Worm (Caenorhabditis elegans): Measurements from ENCODE around the gene E02H9.7.
A peak's percentile ranks its signal among the peaks of the same experiment; 100 is the strongest.

The E02H9.7 gene

DNA sequence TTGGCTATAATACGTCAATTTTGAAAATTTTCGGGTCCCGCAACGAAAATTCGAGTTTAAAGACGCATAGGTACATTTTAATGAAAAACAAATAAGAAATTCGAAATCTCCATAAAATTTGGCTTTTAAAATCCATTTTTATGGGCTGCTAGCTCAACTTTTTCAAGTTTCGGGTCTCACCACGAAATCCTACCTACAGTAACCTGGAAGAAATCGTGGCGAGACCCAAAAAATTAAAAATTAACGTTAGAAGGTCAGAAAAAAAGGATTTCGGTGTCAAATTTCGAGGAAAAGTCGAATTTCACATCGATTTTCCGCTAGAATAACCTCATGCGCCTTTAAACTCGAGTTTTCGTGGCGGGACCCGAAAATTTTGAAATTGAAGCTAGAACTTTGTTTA lies 36.7 kb upstream of the E02H9.7 start:
- TF ChIP-seq dsc-1 (tag; optimal IDR thresholded peaks at IDR 0.05), result no peak
- no peak for TF ChIP-seq fos-1 (tag; optimal IDR thresholded peaks at IDR 0.05)
- no peak for TF ChIP-seq ceh-88 (GFP tag; IDR thresholded peaks at IDR 0.05)
- TF ChIP-seq ceh-63 (GFP tag; optimal IDR thresholded peaks at IDR 0.05), result no peak
- peak; percentile 58 for TF ChIP-seq nhr-85 (tag)
- TF ChIP-seq efl-1 (optimal IDR thresholded peaks at IDR 0.05), result no peak
- no peak for TF ChIP-seq efl-1 (GFP tag; optimal IDR thresholded peaks at IDR 0.05 in 1 of 2)
- TF ChIP-seq sox-4 (tag; optimal IDR thresholded peaks at IDR 0.05), result no peak
- TF ChIP-seq ceh-90 (tag; optimal IDR thresholded peaks at IDR 0.05), result no peak
- TF ChIP-seq C34B4.2 (tag; optimal IDR thresholded peaks at IDR 0.05), result no peak
- no peak for TF ChIP-seq ets-5 (GFP tag; IDR thresholded peaks at IDR 0.05)
- no peak for TF ChIP-seq nhr-11 (tag; optimal IDR thresholded peaks at IDR 0.05)
- no peak for TF ChIP-seq ces-1 (GFP tag; optimal IDR thresholded peaks at IDR 0.05)
- TF ChIP-seq lsy-2 (tag; optimal IDR thresholded peaks at IDR 0.05), result peak; percentile 30 to 61
- peak; percentile 51 for TF ChIP-seq lin-13 (GFP tag; optimal IDR thresholded peaks at IDR 0.05)
- TF ChIP-seq lin-14 (GFP tag; optimal IDR thresholded peaks at IDR 0.05), result no peak
- TF ChIP-seq zip-4 (GFP tag; optimal IDR thresholded peaks at IDR 0.05), result no peak
- no peak for TF ChIP-seq lin-39 (tag; optimal IDR thresholded peaks at IDR 0.05)

- TF ChIP-seq rnt-1 (tag; optimal IDR thresholded peaks at IDR 0.05) (no peak), egl-27 (tag; optimal IDR thresholded peaks at IDR 0.05) (no peak), ceh-82 (tag; optimal IDR thresholded peaks at IDR 0.05) (no peak), snpc-4 (tag; optimal IDR thresholded peaks at IDR 0.05) (no peak), elt-2 (tag; optimal IDR thresholded peaks at IDR 0.05) (no peak), nhr-20 (tag; optimal IDR thresholded peaks at IDR 0.05) (no peak), swsn-7 (tag; optimal IDR thresholded peaks at IDR 0.05) (no peak), fkh-8 (tag; optimal IDR thresholded peaks at IDR 0.05) (no peak), tlp-1 (tag; optimal IDR thresholded peaks at IDR 0.05) (no peak), nhr-76 (tag; optimal IDR thresholded peaks at IDR 0.05) (no peak), nhr-237 (tag; optimal IDR thresholded peaks at IDR 0.05) (no peak), nhr-84 (tag; optimal IDR thresholded peaks at IDR 0.05) (no peak)
These were observed 33.1 kb upstream of the E02H9.7 start for ce11 chrIII:2478605-2479004.

DNA sequence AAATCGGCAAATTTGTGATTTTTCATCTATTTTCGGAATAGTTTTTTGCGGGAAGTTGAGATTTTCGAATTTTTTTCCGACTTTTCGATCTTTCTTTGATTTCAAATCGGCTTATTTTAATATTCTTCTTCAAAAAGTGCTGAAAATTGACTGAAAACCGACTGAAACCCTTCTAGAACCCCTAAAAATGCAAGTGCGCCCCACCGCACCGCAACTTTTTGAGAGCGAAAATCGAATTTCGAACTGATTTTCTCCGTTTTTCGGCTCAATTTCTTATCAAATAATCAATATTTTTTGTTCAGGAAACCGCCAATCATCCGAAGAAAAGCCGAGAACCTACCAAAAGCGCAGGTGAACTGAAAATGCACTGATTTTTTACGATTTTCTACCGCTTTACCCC lies 31.8 kb upstream of the E02H9.7 start:
- TF ChIP-seq ztf-11 (tag; optimal IDR thresholded peaks at IDR 0.05), result no peak
- TF ChIP-seq nhr-77 (tag; optimal IDR thresholded peaks at IDR 0.05), result no peak
- no peak for TF ChIP-seq fkh-10 (GFP tag; optimal IDR thresholded peaks at IDR 0.05)
- no peak for TF ChIP-seq skn-1 (tag; optimal IDR thresholded peaks at IDR 0.05)
- TF ChIP-seq efl-1 (optimal IDR thresholded peaks at IDR 0.05), result peak; percentile 35 to 57
- TF ChIP-seq efl-1 (GFP tag; optimal IDR thresholded peaks at IDR 0.05 in 1 of 2), result peak; percentile 67 to 96
- TF ChIP-seq vab-15 (tag; optimal IDR thresholded peaks at IDR 0.05), result no peak
- TF ChIP-seq elt-2 (tag; optimal IDR thresholded peaks at IDR 0.05), result no peak
- TF ChIP-seq lin-35 (GFP tag; optimal IDR thresholded peaks at IDR 0.05), result peak in 1 of 2 experiments; percentile 73
- TF ChIP-seq lin-14 (GFP tag; optimal IDR thresholded peaks at IDR 0.05), result no peak
- TF ChIP-seq mab-9 (GFP tag; IDR thresholded peaks at IDR 0.05), result no peak
- TF ChIP-seq dpl-1 (GFP tag; optimal IDR thresholded peaks at IDR 0.05), result peak in 2 of 3 experiments; percentile 38 to 53
- TF ChIP-seq mdl-1 (tag; optimal IDR thresholded peaks at IDR 0.05), result no peak
- no peak for TF ChIP-seq nhr-76 (tag; optimal IDR thresholded peaks at IDR 0.05)
- no peak for TF ChIP-seq unc-130 (tag; optimal IDR thresholded peaks at IDR 0.05)
- TF ChIP-seq jun-1 (tag; optimal IDR thresholded peaks at IDR 0.05), result no peak
- TF ChIP-seq unc-62 (GFP tag; optimal IDR thresholded peaks at IDR 0.05), result no peak
- TF ChIP-seq hpl-2 (GFP tag; optimal IDR thresholded peaks at IDR 0.05), result no peak
- TF ChIP-seq efl-3 (GFP tag; optimal IDR thresholded peaks at IDR 0.05), result no peak
